Worm (Caenorhabditis elegans): ENCODE data around the gene R09E10.2.

The R09E10.2 gene

ce11 chrIV:10366018-10366417 is 47.9 kb upstream of the R09E10.2 start, which contains the start of gene sir-2.1 (continued):
- TF ChIP-seq D2030.7 (GFP tag; IDR thresholded peaks at IDR 0.05) (no peak), ztf-26 (tag; optimal IDR thresholded peaks at IDR 0.05) (no peak), ceh-79 (tag; optimal IDR thresholded peaks at IDR 0.05) (peak; percentile 37), madf-10 (tag; optimal IDR thresholded peaks at IDR 0.05) (no peak), ceh-58 (GFP tag; IDR thresholded peaks at IDR 0.05) (no peak), nfyb-1 (GFP tag; IDR thresholded peaks at IDR 0.05) (no peak; the same call in 1 of the 2 replicates), mxl-1 (tag; optimal IDR thresholded peaks at IDR 0.05) (no peak), sdz-38 (tag; optimal IDR thresholded peaks at IDR 0.05) (no peak), ekl-4 (GFP tag; IDR thresholded peaks at IDR 0.05) (peak; percentile 42; the same call in 1 of the 2 replicates), tlf-1 (GFP tag; optimal IDR thresholded peaks at IDR 0.05) (peak; percentile 18), ceh-40 (GFP tag; IDR thresholded peaks at IDR 0.05) (no peak), hlh-26 (GFP tag; conservative IDR thresholded peaks at IDR 0.05) (no peak), die-1 (tag; optimal IDR thresholded peaks at IDR 0.05) (peak; percentile 5), mcd-1 (GFP tag; IDR thresholded peaks at IDR 0.05) (peak; percentile 44; the same call in 1 of the 2 replicates), egrh-3 (GFP tag; IDR thresholded peaks at IDR 0.05) (no peak), atf-7 (tag; optimal IDR thresholded peaks at IDR 0.05) (no peak), akir-1 (GFP tag; optimal IDR thresholded peaks at IDR 0.05) (no peak), Y53G8AR.9 (GFP tag; conservative IDR thresholded peaks at IDR 0.05) (no peak), lin-40 (tag; optimal IDR thresholded peaks at IDR 0.05) (peak; percentile 18), ama-1 (optimal IDR thresholded peaks at IDR 0.05) (no peak), ama-1 (GFP tag; optimal IDR thresholded peaks at IDR 0.05) (no peak), ceh-100 (GFP tag; IDR thresholded peaks at IDR 0.05) (0 out of 2 replicates have a peak, but pooled peaks have one; percentile 26), tbx-9 (tag; optimal IDR thresholded peaks at IDR 0.05; ENCODE audit: borderline replicate concordance) (no peak), snpc-4 (GFP tag; optimal IDR thresholded peaks at IDR 0.05) (no peak), snpc-4 (tag; optimal IDR thresholded peaks at IDR 0.05) (peak in 2 of 4 experiments; percentile 28), lin-54 (GFP tag; optimal IDR thresholded peaks at IDR 0.05) (no peak), dox-1 (GFP tag; IDR thresholded peaks at IDR 0.05) (0 out of 2 replicates have a peak, but pooled peaks have one; percentile 57), fkh-3 (tag; optimal IDR thresholded peaks at IDR 0.05) (no peak)

ce11 chrIV:10360336-10360735 is 42.2 kb upstream of the R09E10.2 start, which contains the start of gene ugt-59:
Gene ugt-59, plus strand, starts transcription at chrIV:10360636.
- TF ChIP-seq B0336.3 (GFP tag; IDR thresholded peaks at IDR 0.05) (no peak), xnd-1 (tag; optimal IDR thresholded peaks at IDR 0.05) (no peak), Y53F4B.3 (GFP tag; IDR thresholded peaks at IDR 0.05) (no peak), dox-1 (GFP tag; IDR thresholded peaks at IDR 0.05) (no peak), mel-28 (tag; optimal IDR thresholded peaks at IDR 0.05; ENCODE audit: borderline replicate concordance) (no peak), unc-62 (GFP tag; optimal IDR thresholded peaks at IDR 0.05) (no peak), D2030.7 (GFP tag; IDR thresholded peaks at IDR 0.05) (no peak), ceh-79 (tag; optimal IDR thresholded peaks at IDR 0.05) (no peak), ceh-100 (GFP tag; IDR thresholded peaks at IDR 0.05) (no peak), ztf-18 (tag; optimal IDR thresholded peaks at IDR 0.05) (no peak), mxl-1 (tag; optimal IDR thresholded peaks at IDR 0.05) (no peak), lsy-27 (tag; optimal IDR thresholded peaks at IDR 0.05; ENCODE audit: borderline replicate concordance, insufficient read depth) (no peak), athp-1 (tag; optimal IDR thresholded peaks at IDR 0.05) (no peak), lin-26 (GFP tag; IDR thresholded peaks at IDR 0.05) (no peak), somi-1 (GFP tag; optimal IDR thresholded peaks at IDR 0.05) (no peak), ztf-26 (tag; optimal IDR thresholded peaks at IDR 0.05) (no peak), F22D6.2 (tag; optimal IDR thresholded peaks at IDR 0.05) (no peak), lin-54 (GFP tag; optimal IDR thresholded peaks at IDR 0.05) (no peak)

All from whole organism, young adult.